Worm (Caenorhabditis elegans): Measurements from ENCODE around the gene srd-32.

DNA sequence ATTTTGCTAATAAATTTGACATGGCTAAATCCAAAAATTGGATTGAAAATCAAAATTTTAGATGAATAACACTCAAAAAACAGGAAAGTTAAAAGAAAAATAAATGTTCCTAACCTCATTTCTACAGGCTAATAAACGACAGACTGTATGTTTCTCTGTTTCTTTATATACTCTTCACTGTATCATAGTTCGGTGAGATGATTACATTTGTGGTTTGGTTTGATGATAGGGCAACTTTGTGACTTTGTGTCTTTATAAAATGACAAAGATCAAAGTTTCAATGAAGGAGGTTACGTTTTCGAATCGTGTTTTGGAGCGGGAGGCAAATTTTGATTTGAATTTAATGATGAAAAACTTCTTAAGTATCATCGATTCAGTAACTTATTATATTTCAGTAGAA, 24.0 kb downstream of the srd-32 start, which contains the start of gene ugt-12:
- TF ChIP-seq dao-5 (tag; optimal IDR thresholded peaks at IDR 0.05): no peak
- TF ChIP-seq him-1 (tag; optimal IDR thresholded peaks at IDR 0.05): no peak
- no peak for TF ChIP-seq W03F9.2 (tag; optimal IDR thresholded peaks at IDR 0.05)

Data from whole organism, L4/young adult.